Fruit fly (Drosophila melanogaster): ENCODE data around the gene Ggamma30A.

dm6 chr2L:9266060-9266459 lies 9.7 kb downstream of the Ggamma30A start:
- TF ChIP-seq psq (optimal IDR thresholded peaks at IDR 0.05) (no peak), usp (GFP tag; optimal IDR thresholded peaks at IDR 0.05) (no peak)

Measured in whole organism.